Fruit fly (Drosophila melanogaster) whole organism: ENCODE measurements around the gene park.

Source experiments
- CG8478 ChIP-seq: fragments of >200 bp; optimal IDR thresholded peaks from 2 replicates; lab custom pipeline; 2018; ENCODE audit warnings: inconsistent platforms
- psq ChIP-seq: fragments of >200 bp; optimal IDR thresholded peaks from 2 replicates; lab custom pipeline; 2017

DNA sequence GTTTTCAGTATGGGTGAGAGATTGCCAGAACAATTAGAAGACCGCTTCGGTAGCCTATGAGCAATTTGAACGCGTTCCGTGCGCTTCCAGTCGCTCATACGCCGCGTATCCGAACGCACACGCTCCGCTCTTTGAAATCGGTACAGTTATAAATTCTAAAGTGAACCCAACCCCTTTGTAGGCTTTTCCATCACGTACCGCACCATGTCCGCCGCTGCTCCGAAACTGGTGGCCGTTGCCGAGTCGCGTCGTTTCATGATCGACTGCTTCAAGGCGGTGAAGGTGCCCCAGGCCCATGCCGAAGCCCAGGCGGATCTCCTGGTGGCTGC, 8.8 kb upstream of the park start:
- TF ChIP-seq CG8478 (lab: Kevin White, UChicago), result no peak
- TF ChIP-seq psq (lab: Kevin White, UChicago), result no peak
